Worm (Caenorhabditis elegans): ENCODE data around the gene nhr-88.

- no peak for TF ChIP-seq jun-1 (tag; optimal IDR thresholded peaks at IDR 0.05)
- no peak for TF ChIP-seq nhr-25 (tag; optimal IDR thresholded peaks at IDR 0.05)
- TF ChIP-seq mdl-1 (tag; optimal IDR thresholded peaks at IDR 0.05): no peak
- TF ChIP-seq unc-62 (GFP tag; optimal IDR thresholded peaks at IDR 0.05): no peak
- TF ChIP-seq fkh-10 (GFP tag; optimal IDR thresholded peaks at IDR 0.05): no peak
- no peak for TF ChIP-seq unc-39 (tag; optimal IDR thresholded peaks at IDR 0.05)
These were observed 9.6 kb downstream of the nhr-88 start for ce11 chrII:2985935-2986498.

All from whole organism, L3 larva.